Fruit fly (Drosophila melanogaster) whole organism, embryonic: Measurements from ENCODE around the gene Glyat.
A peak's percentile ranks its signal among the peaks of the same experiment; 100 is the strongest.

Experiments
- B-H1 ChIP-seq: fragments of 200-800 bp; sonication (Bioruptor generic); IDR thresholded peaks from 3 replicates; pipeline ENCODE4 v1.3.6; 2022; ENCODE audit warnings: missing biosample characterization, missing genetic modification characterization
- Bteb2 ChIP-seq: fragments of 200-800 bp; sonication (Bioruptor generic); optimal IDR thresholded peaks from 2 replicates; lab custom pipeline; 2016; ENCODE audit warnings: missing biosample characterization, missing genetic modification characterization
- CG10209 ChIP-seq: fragments of 200-800 bp; sonication (Bioruptor generic); optimal IDR thresholded peaks from 3 replicates; lab custom pipeline; 2017; ENCODE audit warnings: missing biosample characterization, mild to moderate bottlenecking, missing genetic modification characterization, missing genetic modification reagents
- CG10267 ChIP-seq: fragments of 200-800 bp; sonication (Bioruptor generic); optimal IDR thresholded peaks from 2 replicates; lab custom pipeline; 2018; ENCODE audit warnings: missing biosample characterization, mild to moderate bottlenecking, missing genetic modification characterization, moderate library complexity
- CG11504 ChIP-seq: fragments of 200-800 bp; sonication (Bioruptor generic); optimal IDR thresholded peaks from 3 replicates; lab custom pipeline; 2019; ENCODE audit warnings: missing biosample characterization, mild to moderate bottlenecking, missing genetic modification characterization, moderate library complexity
- CG11695 ChIP-seq: fragments of 200-800 bp; sonication (Bioruptor generic); IDR thresholded peaks from 3 replicates; pipeline ENCODE4 v1.3.6; 2022; ENCODE audit warnings: missing biosample characterization, missing genetic modification characterization
- CG12219 ChIP-seq: fragments of 200-800 bp; sonication (Bioruptor generic); optimal IDR thresholded peaks from 3 replicates; lab custom pipeline; 2018; ENCODE audit warnings: missing biosample characterization, mild to moderate bottlenecking, missing genetic modification characterization
- CG13296 ChIP-seq: fragments of 200-800 bp; sonication (Bioruptor generic); optimal IDR thresholded peaks from 3 replicates; lab custom pipeline; 2018; ENCODE audit warnings: missing biosample characterization, mild to moderate bottlenecking, missing genetic modification characterization
- CG13775 ChIP-seq: fragments of 200-800 bp; sonication (Bioruptor generic); optimal IDR thresholded peaks from 3 replicates; lab custom pipeline; 2017; ENCODE audit warnings: missing biosample characterization, mild to moderate bottlenecking, missing genetic modification characterization
- CG1529 ChIP-seq: fragments of 200-800 bp; sonication (Bioruptor generic); optimal IDR thresholded peaks from 3 replicates; lab custom pipeline; 2018; ENCODE audit warnings: missing biosample characterization, missing genetic modification characterization
- CG17385 ChIP-seq: fragments of 200-800 bp; sonication (Bioruptor generic); optimal IDR thresholded peaks from 3 replicates; lab custom pipeline; 2018; ENCODE audit warnings: missing biosample characterization, mild to moderate bottlenecking, missing genetic modification characterization
- CG1832 ChIP-seq: fragments of 200-800 bp; sonication (Bioruptor generic); optimal IDR thresholded peaks from 2 replicates; lab custom pipeline; 2017; ENCODE audit warnings: missing biosample characterization, mild to moderate bottlenecking, missing genetic modification characterization, inconsistent platforms
- CG2129 ChIP-seq: fragments of 200-800 bp; sonication (Bioruptor generic); IDR thresholded peaks from 2 replicates; pipeline ENCODE4 v1.3.6; 2022; ENCODE audit warnings: missing biosample characterization, missing genetic modification characterization; ENCODE audit not compliant: partially characterized antibody
- CG32532 ChIP-seq: fragments of 200-800 bp; sonication (Bioruptor generic); IDR thresholded peaks from 2 replicates; pipeline ENCODE4 v1.3.6; 2022; ENCODE audit warnings: missing biosample characterization, missing genetic modification characterization
- CG32772 ChIP-seq: fragments of 200-800 bp; sonication (Bioruptor generic); IDR thresholded peaks from 2 replicates; pipeline ENCODE4 v1.3.6; 2022; ENCODE audit warnings: missing biosample characterization, missing genetic modification characterization
- CG3281 ChIP-seq: fragments of 200-800 bp; sonication (Bioruptor generic); optimal IDR thresholded peaks from 3 replicates; lab custom pipeline; 2017; ENCODE audit warnings: missing biosample characterization, mild to moderate bottlenecking, missing genetic modification characterization
- CG3838 ChIP-seq: fragments of 200-800 bp; sonication (Bioruptor generic); optimal IDR thresholded peaks from 3 replicates; lab custom pipeline; 2016; ENCODE audit warnings: missing biosample characterization, missing genetic modification characterization
- CG6654 ChIP-seq: fragments of 200-800 bp; sonication (Bioruptor generic); optimal IDR thresholded peaks from 2 replicates; lab custom pipeline; 2017; ENCODE audit warnings: missing biosample characterization, mild to moderate bottlenecking, missing genetic modification characterization
- CG6791 ChIP-seq: fragments of 200-800 bp; sonication (Bioruptor generic); IDR thresholded peaks from 3 replicates; pipeline ENCODE4 v1.3.6; 2022; ENCODE audit warnings: missing biosample characterization, missing genetic modification characterization; ENCODE audit not compliant: partially characterized antibody
- CG7839 ChIP-seq: fragments of 200-800 bp; sonication (Bioruptor generic); optimal IDR thresholded peaks from 3 replicates; lab custom pipeline; 2018; ENCODE audit warnings: missing biosample characterization, mild to moderate bottlenecking, missing genetic modification characterization, moderate library complexity
- CG7987 ChIP-seq: fragments of 200-800 bp; sonication (Bioruptor generic); optimal IDR thresholded peaks from 2 replicates; lab custom pipeline; 2018; ENCODE audit warnings: missing biosample characterization, mild to moderate bottlenecking, missing genetic modification characterization, moderate library complexity
- CTCF ChIP-seq: fragments of 200-800 bp; sonication (Bioruptor generic); optimal IDR thresholded peaks from 2 replicates; lab custom pipeline; 2017; ENCODE audit warnings: missing biosample characterization, mild to moderate bottlenecking, missing genetic modification characterization, moderate library complexity
- Ets97D ChIP-seq: fragments of 200-800 bp; sonication (Bioruptor generic); optimal IDR thresholded peaks from 3 replicates; lab custom pipeline; 2016; ENCODE audit warnings: missing biosample characterization, missing genetic modification characterization
- Fer2 ChIP-seq: fragments of 200-800 bp; sonication (Bioruptor generic); optimal IDR thresholded peaks from 2 replicates; lab custom pipeline; 2018; ENCODE audit warnings: missing biosample characterization, mild to moderate bottlenecking, missing genetic modification characterization, moderate library complexity
- H2.0 ChIP-seq: fragments of 200-800 bp; sonication (Bioruptor generic); IDR thresholded peaks from 2 replicates; pipeline ENCODE4 v1.3.6; 2022; ENCODE audit warnings: missing biosample characterization, missing genetic modification characterization
- Hsf ChIP-seq: fragments of 200-800 bp; sonication (Bioruptor generic); optimal IDR thresholded peaks from 3 replicates; lab custom pipeline; 2016; ENCODE audit warnings: missing biosample characterization, missing genetic modification characterization
- Lpt ChIP-seq: fragments of >200 bp; optimal IDR thresholded peaks from 2 replicates; lab custom pipeline; 2018; ENCODE audit warnings: missing biosample characterization, missing genetic modification characterization
- Oli ChIP-seq: fragments of 200-800 bp; sonication (Bioruptor generic); optimal IDR thresholded peaks from 2 replicates; lab custom pipeline; 2018; ENCODE audit warnings: missing biosample characterization, mild to moderate bottlenecking, missing genetic modification characterization, moderate library complexity
- PHDP ChIP-seq: fragments of 200-800 bp; sonication (Bioruptor generic); optimal IDR thresholded peaks from 3 replicates; lab custom pipeline; 2018; ENCODE audit warnings: missing biosample characterization, mild to moderate bottlenecking, missing genetic modification characterization, moderate library complexity
- Side ChIP-seq: fragments of 200-800 bp; sonication (Bioruptor generic); optimal IDR thresholded peaks from 2 replicates; lab custom pipeline; 2016; ENCODE audit warnings: missing biosample characterization, missing genetic modification characterization
- TFAM ChIP-seq: fragments of 200-800 bp; sonication (Bioruptor generic); optimal IDR thresholded peaks from 2 replicates; lab custom pipeline; 2017; ENCODE audit warnings: missing biosample characterization, missing genetic modification characterization, inconsistent platforms
- Tbp ChIP-seq: fragments of >200 bp; optimal IDR thresholded peaks from 2 replicates; lab custom pipeline; 2018; ENCODE audit warnings: missing biosample characterization, missing genetic modification characterization
- aop ChIP-seq: fragments of 200-800 bp; sonication (Bioruptor generic); IDR thresholded peaks from 2 replicates; pipeline ENCODE4 v1.3.6; 2022; ENCODE audit warnings: missing biosample characterization, missing genetic modification characterization
- chn ChIP-seq: fragments of 200-800 bp; sonication (Bioruptor generic); optimal IDR thresholded peaks from 2 replicates; lab custom pipeline; 2016; ENCODE audit warnings: missing biosample characterization, missing genetic modification characterization
- crc ChIP-seq: fragments of 200-800 bp; sonication (Bioruptor generic); optimal IDR thresholded peaks from 2 replicates; lab custom pipeline; 2016; ENCODE audit warnings: missing biosample characterization, missing genetic modification characterization
- dm ChIP-seq: fragments of 200-800 bp; sonication (Bioruptor generic); optimal IDR thresholded peaks from 3 replicates; lab custom pipeline; 2016; ENCODE audit warnings: missing biosample characterization, missing genetic modification characterization
- fd64A ChIP-seq: fragments of 200-800 bp; sonication (Bioruptor generic); optimal IDR thresholded peaks from 3 replicates; lab custom pipeline; 2018; ENCODE audit warnings: missing biosample characterization, mild to moderate bottlenecking, missing genetic modification characterization
- fd96Cb ChIP-seq: fragments of 200-800 bp; sonication (Bioruptor generic); optimal IDR thresholded peaks from 2 replicates; lab custom pipeline; 2018; ENCODE audit warnings: missing biosample characterization, mild to moderate bottlenecking, missing genetic modification characterization, moderate library complexity
- gfzf ChIP-seq: fragments of 200-800 bp; sonication (Bioruptor generic); optimal IDR thresholded peaks from 2 replicates; lab custom pipeline; 2016; ENCODE audit warnings: missing biosample characterization, mild to moderate bottlenecking, missing genetic modification characterization, moderate library complexity
- grau ChIP-seq: fragments of 200-800 bp; optimal IDR thresholded peaks from 3 replicates; lab custom pipeline; 2019; ENCODE audit warnings: missing biosample characterization, mild to moderate bottlenecking, missing genetic modification characterization, moderate library complexity
- inv ChIP-seq: fragments of 200-800 bp; sonication (Bioruptor generic); IDR thresholded peaks from 2 replicates; pipeline ENCODE4 v1.3.6; 2022; ENCODE audit warnings: missing biosample characterization, missing genetic modification characterization; ENCODE audit not compliant: partially characterized antibody
- knrl ChIP-seq: fragments of 200-800 bp; sonication (Bioruptor generic); IDR thresholded peaks from 3 replicates; pipeline ENCODE4 v1.3.6; 2022; ENCODE audit warnings: missing biosample characterization, missing genetic modification characterization; ENCODE audit not compliant: partially characterized antibody
- lab ChIP-seq: fragments of 200-800 bp; sonication (Bioruptor generic); optimal IDR thresholded peaks from 3 replicates; lab custom pipeline; 2017; ENCODE audit warnings: missing biosample characterization, missing genetic modification characterization, mild to moderate bottlenecking, moderate library complexity, missing genetic modification reagents
- pho ChIP-seq: fragments of 200-800 bp; sonication (Bioruptor generic); optimal IDR thresholded peaks from 2 replicates; lab custom pipeline; 2016; ENCODE audit warnings: missing biosample characterization, missing genetic modification characterization
- pnt ChIP-seq: fragments of 200-800 bp; sonication (Bioruptor generic); optimal IDR thresholded peaks from 3 replicates; lab custom pipeline; 2016; ENCODE audit warnings: missing biosample characterization, missing genetic modification characterization
- pum ChIP-seq: fragments of 200-800 bp; sonication (Bioruptor generic); optimal IDR thresholded peaks from 2 replicates; lab custom pipeline; 2016; ENCODE audit warnings: missing biosample characterization, missing genetic modification characterization
- sima ChIP-seq: fragments of 200-800 bp; sonication (Bioruptor generic); optimal IDR thresholded peaks from 2 replicates; lab custom pipeline; 2016; ENCODE audit warnings: missing biosample characterization, missing genetic modification characterization
- so ChIP-seq: fragments of 200-800 bp; sonication (Bioruptor generic); IDR thresholded peaks from 3 replicates; pipeline ENCODE4 v1.3.6; 2022; ENCODE audit warnings: missing biosample characterization, missing genetic modification characterization
- tx ChIP-seq: fragments of 200-800 bp; sonication (Bioruptor generic); optimal IDR thresholded peaks from 2 replicates; lab custom pipeline; 2016; ENCODE audit warnings: missing biosample characterization, missing genetic modification characterization
- unpg ChIP-seq: fragments of 200-800 bp; sonication (Bioruptor generic); optimal IDR thresholded peaks from 3 replicates; lab custom pipeline; 2018; ENCODE audit warnings: missing biosample characterization, mild to moderate bottlenecking, missing genetic modification characterization, moderate library complexity
- vfl ChIP-seq: fragments of 200-800 bp; sonication (Bioruptor generic); optimal IDR thresholded peaks from 2 replicates; lab custom pipeline; 2016; ENCODE audit warnings: missing biosample characterization, missing genetic modification characterization
- wek ChIP-seq: fragments of 200-800 bp; sonication (Bioruptor generic); optimal IDR thresholded peaks from 3 replicates; lab custom pipeline; 2018; ENCODE audit warnings: missing biosample characterization, mild to moderate bottlenecking, missing genetic modification characterization, moderate library complexity

The Glyat gene

dm6 chr2L:8030693-8031210, 20.3 kb upstream of the Glyat start, which contains the start of gene Cka (continued):
- TF ChIP-seq Tbp (GFP tag; lab: Kevin White, UChicago) (no peak), CG32772 (GFP tag; lab: Robert Waterston, UW) (no peak), CG12219 (GFP tag; lab: Kevin White, UChicago) (no peak), CG13775 (GFP tag; lab: Kevin White, UChicago) (no peak), CG3838 (no peak), CG7987 (GFP tag; lab: Kevin White, UChicago) (peak; percentile 16), Fer2 (tag; lab: Kevin White, UChicago) (no peak), gfzf (GFP tag; lab: Kevin White, UChicago) (peak; percentile 68), grau (tag; lab: Kevin White, UChicago) (no peak), CG11695 (GFP tag; lab: Robert Waterston, UW) (no peak), CG17385 (GFP tag; lab: Kevin White, UChicago) (no peak), unpg (GFP tag; lab: Kevin White, UChicago) (no peak), CG6654 (no peak), dm (GFP tag; lab: Kevin White, UChicago) (peak; percentile 4), CTCF (GFP tag; lab: Kevin White, UChicago) (no peak), CG7839 (tag; lab: Kevin White, UChicago) (no peak), CG1832 (GFP tag; lab: Kevin White, UChicago) (peak; percentile 97), aop (GFP tag; lab: Robert Waterston, UW) (no peak), Oli (tag; lab: Kevin White, UChicago) (peak; percentile 21), CG32532 (GFP tag; lab: Robert Waterston, UW) (no peak), CG2129 (GFP tag; lab: Robert Waterston, UW) (no peak), vfl (GFP tag; lab: Kevin White, UChicago) (no peak), CG10267 (no peak), fd64A (no peak), CG6791 (GFP tag; lab: Robert Waterston, UW) (no peak), wek (GFP tag; lab: Kevin White, UChicago) (peak; percentile 40), pnt (GFP tag; lab: Kevin White, UChicago) (no peak), crc (GFP tag; lab: Kevin White, UChicago) (no peak), pum (GFP tag; lab: Kevin White, UChicago) (no peak), so (GFP tag; lab: Robert Waterston, UW) (no peak), Ets97D (GFP tag; lab: Kevin White, UChicago) (no peak), TFAM (no peak), CG13296 (GFP tag; lab: Kevin White, UChicago) (peak; percentile 21), CG10209 (GFP tag; lab: Kevin White, UChicago) (no peak), pho (GFP tag; lab: Kevin White, UChicago) (no peak), Side (no peak), fd96Cb (tag; lab: Kevin White, UChicago) (no peak), lab (GFP tag; lab: Kevin White, UChicago) (peak; percentile 46), sima (GFP tag; lab: Kevin White, UChicago) (no peak), CG1529 (no peak), chn (GFP tag; lab: Kevin White, UChicago) (no peak), Lpt (GFP tag; lab: Kevin White, UChicago) (no peak), Hsf (GFP tag; lab: Kevin White, UChicago) (no peak), inv (GFP tag; lab: Robert Waterston, UW) (no peak; the same call in 1 of the 2 replicates), PHDP (no peak), CG11504 (tag; lab: Kevin White, UChicago) (no peak), CG3281 (GFP tag; lab: Kevin White, UChicago) (peak; percentile 43), tx (GFP tag; lab: Kevin White, UChicago) (no peak), H2.0 (no peak), B-H1 (no peak), knrl (GFP tag; lab: Robert Waterston, UW) (peak; percentile 21; the same call in 1 of the 3 replicates), Bteb2 (no peak)
